Fruit fly (Drosophila melanogaster) whole organism, adult: ENCODE data around the gene chico.

ENCODE experiments used
- CG11617 ChIP-seq: fragments of 200-800 bp; sonication (Bioruptor generic); optimal IDR thresholded peaks from 2 replicates; lab custom pipeline; 2017; ENCODE audit warnings: mild to moderate bottlenecking, missing biosample characterization, missing genetic modification reagents, missing genetic modification characterization
- CG14711 ChIP-seq: fragments of 200-800 bp; sonication (Bioruptor generic); optimal IDR thresholded peaks from 2 replicates; lab custom pipeline; 2018; ENCODE audit warnings: missing biosample characterization, mild to moderate bottlenecking, missing genetic modification characterization, moderate library complexity
- CG1620 ChIP-seq: fragments of 200-800 bp; sonication (Bioruptor generic); optimal IDR thresholded peaks from 2 replicates; lab custom pipeline; 2016; ENCODE audit warnings: missing biosample characterization, missing genetic modification characterization
- CG33017 ChIP-seq: fragments of 200-800 bp; sonication (Bioruptor generic); optimal IDR thresholded peaks from 2 replicates; lab custom pipeline; 2018; ENCODE audit warnings: missing biosample characterization, mild to moderate bottlenecking, missing genetic modification characterization, moderate library complexity
- CG7045 ChIP-seq: fragments of 200-800 bp; sonication (Bioruptor generic); optimal IDR thresholded peaks from 2 replicates; lab custom pipeline; 2017; ENCODE audit warnings: missing biosample characterization, mild to moderate bottlenecking, missing genetic modification characterization
- CG7101 ChIP-seq: fragments of 200-800 bp; sonication (Bioruptor generic); optimal IDR thresholded peaks from 2 replicates; lab custom pipeline; 2018; ENCODE audit warnings: missing biosample characterization, mild to moderate bottlenecking, missing genetic modification characterization, moderate library complexity
- Clk ChIP-seq: fragments of 200-800 bp; sonication (Bioruptor generic); optimal IDR thresholded peaks from 2 replicates; lab custom pipeline; 2017; ENCODE audit warnings: missing biosample characterization, missing genetic modification characterization
- Crg-1 ChIP-seq: fragments of 200-800 bp; sonication (Bioruptor generic); optimal IDR thresholded peaks from 2 replicates; lab custom pipeline; 2016; ENCODE audit warnings: missing biosample characterization, missing genetic modification characterization
- bab1 ChIP-seq: fragments of 200-800 bp; sonication (Bioruptor generic); optimal IDR thresholded peaks from 3 replicates; lab custom pipeline; 2019; ENCODE audit warnings: missing biosample characterization, mild to moderate bottlenecking, missing genetic modification characterization, moderate library complexity
- ovo ChIP-seq: fragments of 200-800 bp; sonication (Bioruptor generic); optimal IDR thresholded peaks from 2 replicates; lab custom pipeline; 2016; ENCODE audit warnings: missing biosample characterization, missing genetic modification characterization
- pad ChIP-seq: fragments of 200-800 bp; sonication (Bioruptor generic); optimal IDR thresholded peaks from 3 replicates; lab custom pipeline; 2017; ENCODE audit warnings: missing biosample characterization, missing genetic modification characterization, mild to moderate bottlenecking, moderate library complexity, missing genetic modification reagents
- toe ChIP-seq: fragments of 200-800 bp; sonication (Bioruptor generic); optimal IDR thresholded peaks from 2 replicates; lab custom pipeline; 2016; ENCODE audit warnings: missing biosample characterization, missing genetic modification characterization

dm6 chr2L:10238726-10239652 lies 7.9 kb downstream of the chico start, which contains the start of gene me31B:
- TF ChIP-seq toe (GFP tag; lab: Kevin White, UChicago) (no peak), CG11617 (GFP tag; lab: Kevin White, UChicago) (no peak), bab1 (GFP tag; lab: Kevin White, UChicago) (no peak), Crg-1 (GFP tag; lab: Kevin White, UChicago) (no peak), CG14711 (tag; lab: Kevin White, UChicago) (no peak), CG33017 (tag; lab: Kevin White, UChicago) (no peak), Clk (no peak), CG1620 (GFP tag; lab: Kevin White, UChicago) (no peak), pad (GFP tag; lab: Kevin White, UChicago) (no peak), CG7045 (GFP tag; lab: Kevin White, UChicago) (no peak), ovo (GFP tag; lab: Kevin White, UChicago) (no peak), CG7101 (tag; lab: Kevin White, UChicago) (no peak)
